Fruit fly (Drosophila melanogaster): Measurements from ENCODE around the gene CG44362.

DNA sequence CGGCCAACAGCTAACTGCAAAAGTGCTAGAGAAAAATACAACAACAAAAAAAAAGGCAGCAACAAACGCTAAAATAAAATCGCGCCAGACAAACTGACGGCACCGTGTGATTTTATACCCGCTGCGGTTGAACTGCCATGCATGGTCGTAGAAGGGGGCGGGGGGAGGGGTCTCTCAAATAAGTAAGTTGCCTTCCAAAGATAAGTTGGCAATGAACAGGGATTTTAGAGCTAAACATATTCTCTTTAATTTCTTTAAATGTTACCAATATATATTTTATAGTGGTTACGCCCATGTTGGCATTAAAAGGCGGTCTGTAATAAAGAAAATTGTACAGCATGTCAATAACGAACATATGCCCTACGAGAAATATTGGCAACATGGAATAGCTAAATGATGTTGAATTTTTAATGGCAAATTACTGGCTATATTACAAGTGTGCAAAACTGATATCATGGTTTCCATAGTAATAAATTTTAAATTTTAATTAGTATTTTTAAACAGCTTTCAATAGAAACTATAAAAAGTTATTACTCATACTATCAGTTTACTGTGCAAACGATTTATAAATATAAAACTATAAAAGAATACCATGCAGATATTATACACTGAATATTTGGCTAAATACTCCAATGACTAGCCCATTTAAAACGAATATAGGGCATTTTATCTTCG lies 34.0 kb downstream of the CG44362 start:
- no peak for TF ChIP-seq psq (optimal IDR thresholded peaks at IDR 0.05)
- TF ChIP-seq insv (optimal IDR thresholded peaks at IDR 0.05): no peak
- TF ChIP-seq h (optimal IDR thresholded peaks at IDR 0.05): no peak
- no peak for TF ChIP-seq Sin3A (optimal IDR thresholded peaks at IDR 0.05)
- TF ChIP-seq Myc (optimal IDR thresholded peaks at IDR 0.05): no peak

Data from Kc167 (cell line).